Fruit fly (Drosophila melanogaster) whole organism, embryonic: ENCODE data around the gene Ku80.

ENCODE experiments used
- C15 ChIP-seq: fragments of 200-800 bp; sonication (Bioruptor generic); IDR thresholded peaks from 3 replicates; pipeline ENCODE4 v1.3.6; 2022; ENCODE audit warnings: missing biosample characterization, missing genetic modification characterization
- CG11398 ChIP-seq: fragments of 200-800 bp; sonication (Bioruptor generic); optimal IDR thresholded peaks from 2 replicates; lab custom pipeline; 2016; ENCODE audit warnings: missing biosample characterization, missing genetic modification characterization
- CG14014 ChIP-seq: fragments of 200-800 bp; sonication (Bioruptor generic); IDR thresholded peaks from 2 replicates; pipeline ENCODE4 v1.3.6; 2022; ENCODE audit warnings: missing biosample characterization, missing genetic modification characterization
- CG34422 ChIP-seq: fragments of 200-800 bp; sonication (Bioruptor generic); IDR thresholded peaks from 3 replicates; pipeline ENCODE4 v1.3.6; 2022; ENCODE audit warnings: missing biosample characterization, missing genetic modification characterization
- Oli ChIP-seq: fragments of 200-800 bp; sonication (Bioruptor generic); optimal IDR thresholded peaks from 2 replicates; lab custom pipeline; 2018; ENCODE audit warnings: missing biosample characterization, mild to moderate bottlenecking, missing genetic modification characterization, moderate library complexity
- chif ChIP-seq, 2 experiments: fragments of 200-800 bp; sonication (Bioruptor generic); optimal IDR thresholded peaks; 3 replicates each; lab custom pipeline; 2016; ENCODE audit warnings: missing biosample characterization in 2 of 2, missing genetic modification characterization in 2 of 2
- croc ChIP-seq: fragments of 200-800 bp; sonication (Bioruptor generic); conservative IDR thresholded peaks from 3 replicates; pipeline ENCODE4 v1.3.6; 2022; ENCODE audit warnings: missing biosample characterization, missing genetic modification characterization
- zf30C ChIP-seq: fragments of 200-800 bp; sonication (Bioruptor generic); optimal IDR thresholded peaks from 3 replicates; lab custom pipeline; 2018; ENCODE audit warnings: missing biosample characterization, mild to moderate bottlenecking, missing genetic modification characterization

DNA sequence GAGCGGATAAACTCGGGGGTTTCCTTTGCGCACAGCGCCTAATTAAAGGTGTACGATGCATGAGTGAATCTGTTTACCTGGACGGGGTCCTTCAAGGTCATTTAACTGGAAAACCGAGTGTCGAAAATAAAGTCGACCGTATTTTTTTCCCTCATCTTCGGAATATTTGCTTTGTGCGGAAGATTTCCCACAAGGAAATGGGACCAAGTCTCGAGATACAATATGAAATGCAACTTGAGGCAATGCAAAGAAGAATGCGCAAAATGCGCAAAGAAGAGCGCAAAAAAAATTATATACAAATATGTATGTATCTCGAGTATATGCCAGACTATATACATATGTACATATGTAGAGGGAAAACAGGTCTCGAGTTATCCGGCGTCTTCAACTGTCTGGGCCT is 28.0 kb downstream of the Ku80 start:
- TF ChIP-seq CG14014 (no peak), zf30C (GFP tag; lab: Kevin White, UChicago) (no peak), CG34422 (no peak), C15 (GFP tag; lab: Robert Waterston, UW) (no peak), CG11398 (GFP tag; lab: Kevin White, UChicago) (no peak), chif (GFP tag; optimal IDR thresholded peaks at IDR 0.05; lab: Kevin White, UChicago) (no peak), croc (no peak), Oli (no peak)
